Worm (Caenorhabditis elegans) whole organism, young adult: ENCODE measurements around the gene tdpo-1.

Experiments
- C17E4.6 ChIP-seq: fragments of 200-800 bp; sonication (Bioruptor generic); IDR thresholded peaks from 2 replicates; pipeline ENCODE4 v1.3.6; 2022; ENCODE audit warnings: missing genetic modification reagents, missing genetic modification characterization, missing compliant biosample characterization
- Y53G8AR.9 ChIP-seq: fragments of 200-800 bp; sonication (Bioruptor generic); conservative IDR thresholded peaks from 2 replicates; pipeline ENCODE4 v1.3.6; 2022; ENCODE audit warnings: missing genetic modification reagents, missing genetic modification characterization, missing compliant biosample characterization
- let-607 ChIP-seq, 2 experiments: fragments of 200-800 bp in 1 of 2; sonication (Bioruptor generic) in 1 of 2; sonication (generic microtip) in 1 of 2; optimal IDR thresholded peaks; 2 replicates each; lab custom pipeline; 2016 to 2018; ENCODE audit warnings: mild to moderate bottlenecking in 2 of 2, missing compliant biosample characterization in 2 of 2, missing genetic modification characterization in 2 of 2, moderate library complexity in 2 of 2, missing genotype in 1 of 2
- lin-26 ChIP-seq: fragments of 200-800 bp; sonication (Bioruptor generic); IDR thresholded peaks from 2 replicates; pipeline ENCODE4 v1.3.6; 2022; ENCODE audit warnings: missing genetic modification reagents, missing genetic modification characterization, missing compliant biosample characterization
- somi-1 ChIP-seq: fragments of 200-800 bp; sonication (Bioruptor generic); optimal IDR thresholded peaks from 2 replicates; lab custom pipeline; 2018; ENCODE audit warnings: mild to moderate bottlenecking, missing genetic modification characterization, missing compliant biosample characterization
- zfh-2 ChIP-seq: fragments of 200-800 bp; sonication (Bioruptor generic); conservative IDR thresholded peaks from 2 replicates; pipeline ENCODE4 v1.3.6; 2022; ENCODE audit warnings: missing genetic modification reagents, missing genetic modification characterization, missing compliant biosample characterization

ce11 chrIV:1945200-1945599 is 14.5 kb upstream of the tdpo-1 start:
- TF ChIP-seq Y53G8AR.9 (GFP tag; lab: Robert Waterston, UW) (no peak), let-607 (tag; optimal IDR thresholded peaks at IDR 0.05; lab: Kevin White, UChicago) (no peak), C17E4.6 (GFP tag; lab: Robert Waterston, UW) (no peak), lin-26 (GFP tag; lab: Robert Waterston, UW) (no peak), zfh-2 (no peak), somi-1 (GFP tag; lab: Kevin White, UChicago) (no peak)
